Fruit fly (Drosophila melanogaster) whole organism, embryonic: Measurements from ENCODE around the gene CG9503.
A peak's percentile ranks its signal among the peaks of the same experiment; 100 is the strongest.

ENCODE experiments used
- Atf6 ChIP-seq: fragments of 200-800 bp; sonication (Bioruptor generic); IDR thresholded peaks from 2 replicates; pipeline ENCODE4 v1.3.6; 2022; ENCODE audit warnings: missing biosample characterization, missing genetic modification characterization
- CG10274 ChIP-seq: fragments of 200-800 bp; sonication (Bioruptor generic); optimal IDR thresholded peaks from 3 replicates; lab custom pipeline; 2017; ENCODE audit warnings: missing biosample characterization, mild to moderate bottlenecking, missing genetic modification characterization
- CG10431 ChIP-seq: fragments of 200-800 bp; sonication (Bioruptor generic); optimal IDR thresholded peaks from 3 replicates; lab custom pipeline; 2018; ENCODE audit warnings: missing biosample characterization, mild to moderate bottlenecking, missing genetic modification characterization
- CG10462 ChIP-seq: fragments of 200-800 bp; sonication (Bioruptor generic); optimal IDR thresholded peaks from 2 replicates; lab custom pipeline; 2016; ENCODE audit warnings: missing biosample characterization, missing genetic modification characterization
- CG11695 ChIP-seq: fragments of 200-800 bp; sonication (Bioruptor generic); IDR thresholded peaks from 3 replicates; pipeline ENCODE4 v1.3.6; 2022; ENCODE audit warnings: missing biosample characterization, missing genetic modification characterization
- CG12391 ChIP-seq: fragments of 200-800 bp; sonication (Bioruptor generic); optimal IDR thresholded peaks from 3 replicates; lab custom pipeline; 2018; ENCODE audit warnings: missing biosample characterization, mild to moderate bottlenecking, missing genetic modification characterization, moderate library complexity
- CG12659 ChIP-seq: fragments of 200-800 bp; sonication (Bioruptor generic); optimal IDR thresholded peaks from 3 replicates; lab custom pipeline; 2017; ENCODE audit warnings: mild to moderate bottlenecking, missing biosample characterization, missing genetic modification reagents, missing genetic modification characterization
- CG12769 ChIP-seq: fragments of 200-800 bp; sonication (Bioruptor generic); optimal IDR thresholded peaks from 2 replicates; lab custom pipeline; 2019; ENCODE audit warnings: missing biosample characterization, mild to moderate bottlenecking, missing genetic modification characterization, moderate library complexity
- CG13296 ChIP-seq: fragments of 200-800 bp; sonication (Bioruptor generic); optimal IDR thresholded peaks from 3 replicates; lab custom pipeline; 2018; ENCODE audit warnings: missing biosample characterization, mild to moderate bottlenecking, missing genetic modification characterization
- CG13624 ChIP-seq: fragments of 200-800 bp; sonication (Bioruptor generic); optimal IDR thresholded peaks from 2 replicates; lab custom pipeline; 2016; ENCODE audit warnings: missing biosample characterization, missing genetic modification characterization
- CG13894 ChIP-seq: fragments of 200-800 bp; sonication (Bioruptor generic); optimal IDR thresholded peaks from 3 replicates; lab custom pipeline; 2018; ENCODE audit warnings: missing biosample characterization, mild to moderate bottlenecking, missing genetic modification characterization, moderate library complexity
- CG1603 ChIP-seq: fragments of 200-800 bp; sonication (Bioruptor generic); optimal IDR thresholded peaks from 2 replicates; lab custom pipeline; 2019; ENCODE audit warnings: missing biosample characterization, mild to moderate bottlenecking, missing genetic modification characterization, moderate library complexity
- CG17802 ChIP-seq: fragments of 200-800 bp; sonication (Bioruptor generic); optimal IDR thresholded peaks from 2 replicates; lab custom pipeline; 2018; ENCODE audit warnings: missing biosample characterization, mild to moderate bottlenecking, missing genetic modification characterization, moderate library complexity
- CG2678 ChIP-seq: fragments of 200-800 bp; sonication (Bioruptor generic); optimal IDR thresholded peaks from 3 replicates; lab custom pipeline; 2019; ENCODE audit warnings: missing biosample characterization, mild to moderate bottlenecking, missing genetic modification characterization, moderate library complexity
- CG3065 ChIP-seq: fragments of 200-800 bp; sonication (Bioruptor generic); optimal IDR thresholded peaks from 2 replicates; lab custom pipeline; 2016; ENCODE audit warnings: missing biosample characterization, missing genetic modification characterization
- CG32772 ChIP-seq: fragments of 200-800 bp; sonication (Bioruptor generic); IDR thresholded peaks from 2 replicates; pipeline ENCODE4 v1.3.6; 2022; ENCODE audit warnings: missing biosample characterization, missing genetic modification characterization
- CG3838 ChIP-seq: fragments of 200-800 bp; sonication (Bioruptor generic); optimal IDR thresholded peaks from 3 replicates; lab custom pipeline; 2016; ENCODE audit warnings: missing biosample characterization, missing genetic modification characterization
- CG4820 ChIP-seq: fragments of 200-800 bp; sonication (Bioruptor generic); optimal IDR thresholded peaks from 3 replicates; lab custom pipeline; 2016; ENCODE audit warnings: missing biosample characterization, missing genetic modification characterization
- CG6654 ChIP-seq: fragments of 200-800 bp; sonication (Bioruptor generic); optimal IDR thresholded peaks from 2 replicates; lab custom pipeline; 2017; ENCODE audit warnings: missing biosample characterization, mild to moderate bottlenecking, missing genetic modification characterization
- CG6813 ChIP-seq: fragments of 200-800 bp; sonication (Bioruptor generic); optimal IDR thresholded peaks from 2 replicates; lab custom pipeline; 2017; ENCODE audit warnings: missing biosample characterization, missing genetic modification characterization, mild to moderate bottlenecking, moderate library complexity, missing genetic modification reagents
- CG7372 ChIP-seq: fragments of 200-800 bp; sonication (Bioruptor generic); IDR thresholded peaks from 2 replicates; pipeline ENCODE4 v1.3.6; 2022; ENCODE audit warnings: missing biosample characterization, missing genetic modification characterization
- CG9797 ChIP-seq: fragments of 200-800 bp; sonication (Bioruptor generic); optimal IDR thresholded peaks from 3 replicates; lab custom pipeline; 2018; ENCODE audit warnings: missing biosample characterization, mild to moderate bottlenecking, missing genetic modification characterization
- CG9876 ChIP-seq: fragments of 200-800 bp; sonication (Bioruptor generic); optimal IDR thresholded peaks from 2 replicates; lab custom pipeline; 2016; ENCODE audit warnings: missing biosample characterization, missing genetic modification characterization
- CkIIα-i1 ChIP-seq: fragments of 200-800 bp; sonication (Bioruptor generic); IDR thresholded peaks from 2 replicates; pipeline ENCODE4 v1.3.6; 2022; ENCODE audit warnings: missing biosample characterization, missing genetic modification characterization
- D19B ChIP-seq: fragments of 200-800 bp; sonication (Bioruptor generic); optimal IDR thresholded peaks from 2 replicates; lab custom pipeline; 2017; ENCODE audit warnings: missing biosample characterization, mild to moderate bottlenecking, missing genetic modification characterization
- Dip3 ChIP-seq: fragments of 200-800 bp; sonication (Bioruptor generic); optimal IDR thresholded peaks from 3 replicates; lab custom pipeline; 2016; ENCODE audit warnings: missing biosample characterization, missing genetic modification characterization
- GATAe ChIP-seq: fragments of 200-800 bp; sonication (Bioruptor generic); conservative IDR thresholded peaks from 2 replicates; pipeline ENCODE4 v1.3.6; 2022; ENCODE audit warnings: missing biosample characterization, missing genetic modification characterization
- Gsc ChIP-seq: fragments of 200-800 bp; sonication (Bioruptor generic); IDR thresholded peaks from 2 replicates; pipeline ENCODE4 v1.3.6; 2022; ENCODE audit warnings: missing biosample characterization, missing genetic modification characterization
- HLHmδ ChIP-seq: fragments of 200-800 bp; sonication (Bioruptor generic); optimal IDR thresholded peaks from 2 replicates; lab custom pipeline; 2018; ENCODE audit warnings: missing biosample characterization, mild to moderate bottlenecking, missing genetic modification characterization, moderate library complexity
- Hand ChIP-seq: fragments of 200-800 bp; sonication (Bioruptor generic); optimal IDR thresholded peaks from 2 replicates; lab custom pipeline; 2017; ENCODE audit warnings: mild to moderate bottlenecking, missing biosample characterization, missing genetic modification reagents, missing genetic modification characterization
- Hey ChIP-seq: fragments of 200-800 bp; sonication (Bioruptor generic); optimal IDR thresholded peaks from 3 replicates; lab custom pipeline; 2018; ENCODE audit warnings: missing biosample characterization, mild to moderate bottlenecking, missing genetic modification characterization
- Lhr ChIP-seq: fragments of 200-800 bp; sonication (Bioruptor generic); optimal IDR thresholded peaks from 3 replicates; lab custom pipeline; 2017; ENCODE audit warnings: mild to moderate bottlenecking, missing biosample characterization, missing genetic modification reagents, missing genetic modification characterization
- Med ChIP-seq: fragments of 200-800 bp; sonication (Bioruptor generic); peaks from one replicate; lab custom pipeline; 2016; ENCODE audit warnings: missing biosample characterization, missing genetic modification characterization, mild to moderate bottlenecking, inconsistent platforms, moderate library complexity
- Nf-YB ChIP-seq: fragments of 200-800 bp; sonication (Bioruptor generic); optimal IDR thresholded peaks from 3 replicates; lab custom pipeline; 2019; ENCODE audit warnings: missing biosample characterization, mild to moderate bottlenecking, missing genetic modification characterization, moderate library complexity
- Nf-YC ChIP-seq: fragments of 200-800 bp; optimal IDR thresholded peaks from 3 replicates; lab custom pipeline; 2019; ENCODE audit warnings: missing biosample characterization, mild to moderate bottlenecking, missing genetic modification characterization, moderate library complexity
- Sin3A ChIP-seq: fragments of >200 bp; optimal IDR thresholded peaks from 2 replicates; lab custom pipeline; 2018
- Sox102F ChIP-seq: fragments of 200-800 bp; sonication (Bioruptor generic); optimal IDR thresholded peaks from 2 replicates; lab custom pipeline; 2018; ENCODE audit warnings: missing biosample characterization, mild to moderate bottlenecking, missing genetic modification characterization, moderate library complexity
- Vsx1 ChIP-seq: fragments of 200-800 bp; sonication (Bioruptor generic); optimal IDR thresholded peaks from 2 replicates; lab custom pipeline; 2017; ENCODE audit warnings: missing biosample characterization, mild to moderate bottlenecking, missing genetic modification characterization, missing genetic modification reagents
- chinmo ChIP-seq: fragments of 200-800 bp; sonication (Bioruptor generic); IDR thresholded peaks from 4 replicates; pipeline ENCODE4 v1.3.6; 2022; ENCODE audit warnings: missing biosample characterization, missing genetic modification characterization; ENCODE audit not compliant: partially characterized antibody
- ci ChIP-seq: fragments of 200-800 bp; sonication (Bioruptor generic); IDR thresholded peaks from 3 replicates; pipeline ENCODE4 v1.3.6; 2022; ENCODE audit warnings: missing biosample characterization, missing genetic modification characterization
- dpn ChIP-seq, 2 experiments: fragments of 200-800 bp; sonication (Bioruptor generic); optimal IDR thresholded peaks; 3 replicates each; lab custom pipeline; 2016; ENCODE audit warnings: missing biosample characterization in 2 of 2, missing genetic modification characterization in 2 of 2
- eve ChIP-seq, 2 experiments: fragments of >200 bp; optimal IDR thresholded peaks; 2 replicates each; lab custom pipeline; 2017; ENCODE audit warnings: missing biosample characterization in 2 of 2, missing genetic modification characterization in 2 of 2
- exex ChIP-seq: fragments of 200-800 bp; sonication (Bioruptor generic); optimal IDR thresholded peaks from 4 replicates; lab custom pipeline; 2018; ENCODE audit warnings: missing biosample characterization, mild to moderate bottlenecking, missing genetic modification characterization, moderate library complexity
- lmd ChIP-seq: fragments of 200-800 bp; sonication (Bioruptor generic); IDR thresholded peaks from 2 replicates; pipeline ENCODE4 v1.3.6; 2022; ENCODE audit warnings: missing biosample characterization, missing genetic modification characterization
- row ChIP-seq: fragments of 200-800 bp; sonication (Bioruptor generic); IDR thresholded peaks from 3 replicates; pipeline ENCODE4 v1.3.6; 2022; ENCODE audit warnings: missing biosample characterization, missing genetic modification characterization
- run ChIP-seq: fragments of 200-800 bp; sonication (Bioruptor generic); optimal IDR thresholded peaks from 3 replicates; lab custom pipeline; 2018; ENCODE audit warnings: missing biosample characterization, mild to moderate bottlenecking, missing genetic modification characterization
- tx ChIP-seq: fragments of 200-800 bp; sonication (Bioruptor generic); optimal IDR thresholded peaks from 2 replicates; lab custom pipeline; 2016; ENCODE audit warnings: missing biosample characterization, missing genetic modification characterization
- usp ChIP-seq: fragments of >200 bp; optimal IDR thresholded peaks from 2 replicates; lab custom pipeline; 2017; ENCODE audit warnings: missing biosample characterization, missing genetic modification characterization
- zfh2 ChIP-seq: fragments of 200-800 bp; sonication (Bioruptor generic); optimal IDR thresholded peaks from 2 replicates; lab custom pipeline; 2016; ENCODE audit warnings: missing biosample characterization, missing genetic modification characterization

The CG9503 gene

dm6 chrX:14909051-14909450 is 14.2 kb downstream of the CG9503 start (continued):
- TF ChIP-seq CG2678 (tag; lab: Kevin White, UChicago) = peak; percentile 18
- TF ChIP-seq, all 482 proteins: peak for 8

dm6 chrX:14905499-14906044 is 17.7 kb downstream of the CG9503 start, which contains the start of gene CG9512:
Gene CG9512, minus strand, starts transcription at chrX:14905549.
- TF ChIP-seq tx (GFP tag; lab: Kevin White, UChicago) (no peak), CG2678 (tag; lab: Kevin White, UChicago) (peak; percentile 10), Sox102F (no peak), CG12659 (GFP tag; lab: Kevin White, UChicago) (no peak), eve (GFP tag; optimal IDR thresholded peaks at IDR 0.05; lab: Kevin White, UChicago) (no peak), exex (tag; lab: Kevin White, UChicago) (peak; percentile 67), Sin3A (lab: Kevin White, UChicago) (no peak), CG10274 (GFP tag; lab: Kevin White, UChicago) (no peak), CG11695 (no peak), CG12769 (no peak), Atf6 (GFP tag; lab: Robert Waterston, UW) (0 out of 2 replicates have a peak, but pooled peaks have one; percentile 8), HLHmδ (GFP tag; lab: Kevin White, UChicago) (no peak), ci (GFP tag; lab: Robert Waterston, UW) (peak; percentile 68; the same call in 2 of the 3 replicates), CG10462 (GFP tag; lab: Kevin White, UChicago) (no peak), row (no peak), Lhr (GFP tag; lab: Kevin White, UChicago) (no peak), CG12391 (tag; lab: Kevin White, UChicago) (no peak), CG3838 (GFP tag; lab: Kevin White, UChicago) (no peak), Vsx1 (GFP tag; lab: Kevin White, UChicago) (peak; percentile 52), usp (GFP tag; lab: Kevin White, UChicago) (no peak), CG1603 (tag; lab: Kevin White, UChicago) (no peak), CG6654 (GFP tag; lab: Kevin White, UChicago) (no peak), dpn (GFP tag; optimal IDR thresholded peaks at IDR 0.05; lab: Kevin White, UChicago) (no peak), D19B (GFP tag; lab: Kevin White, UChicago) (no peak), CG32772 (peak; percentile 56), CG6813 (no peak), CG13296 (peak; percentile 16), Gsc (GFP tag; lab: Robert Waterston, UW) (no peak), GATAe (GFP tag; lab: Robert Waterston, UW) (peak; percentile 78), Med (GFP tag; lab: Kevin White, UChicago) (peak; percentile 43), CG10431 (GFP tag; lab: Kevin White, UChicago) (no peak), CG7372 (GFP tag; lab: Robert Waterston, UW) (no peak), CG17802 (tag; lab: Kevin White, UChicago) (no peak), Dip3 (GFP tag; lab: Kevin White, UChicago) (no peak), CG4820 (GFP tag; lab: Kevin White, UChicago) (no peak), CkIIα-i1 (GFP tag; lab: Robert Waterston, UW) (no peak), CG13894 (no peak), Hey (peak; percentile 82), CG3065 (GFP tag; lab: Kevin White, UChicago) (no peak), Hand (no peak), chinmo (GFP tag; lab: Robert Waterston, UW) (peak; percentile 93; the same call in 3 of the 4 replicates), run (tag; lab: Kevin White, UChicago) (no peak), CG13624 (GFP tag; lab: Kevin White, UChicago) (no peak), Nf-YB (GFP tag; lab: Kevin White, UChicago) (no peak), Nf-YC (tag; lab: Kevin White, UChicago) (peak; percentile 2), CG9797 (no peak), zfh2 (GFP tag; lab: Kevin White, UChicago) (no peak), CG9876 (no peak), lmd (GFP tag; lab: Robert Waterston, UW) (no peak)
